Worm (Caenorhabditis elegans): ENCODE measurements around the gene C44B7.7.

Gene C44B7.7

ce11 chrII:6838977-6839376, 41.0 kb downstream of the C44B7.7 start (continued):
- TF ChIP-seq lin-1 (GFP tag; IDR thresholded peaks at IDR 0.05), result no peak
- no peak for TF ChIP-seq R02D3.7 (tag; optimal IDR thresholded peaks at IDR 0.05)
- no peak for TF ChIP-seq F49E8.2 (tag; optimal IDR thresholded peaks at IDR 0.05; ENCODE audit: borderline replicate concordance)
- TF ChIP-seq nhr-41 (GFP tag; IDR thresholded peaks at IDR 0.05), result no peak
- no peak for TF ChIP-seq saeg-2 (GFP tag; IDR thresholded peaks at IDR 0.05)
- TF ChIP-seq tag-97 (GFP tag; IDR thresholded peaks at IDR 0.05), result no peak
- no peak for TF ChIP-seq php-3 (GFP tag; IDR thresholded peaks at IDR 0.05)
- no peak for TF ChIP-seq lir-3 (tag; optimal IDR thresholded peaks at IDR 0.05)
- no peak for TF ChIP-seq F26F4.8 (GFP tag; conservative IDR thresholded peaks at IDR 0.05)
- no peak for TF ChIP-seq daf-8 (GFP tag; IDR thresholded peaks at IDR 0.05)
- TF ChIP-seq ztf-7 (tag; optimal IDR thresholded peaks at IDR 0.05), result peak; percentile 70

ce11 chrII:6838270-6838878, 41.6 kb downstream of the C44B7.7 start:
- TF ChIP-seq T26A8.4 (GFP tag; IDR thresholded peaks at IDR 0.05) (no peak), unc-62 (GFP tag; optimal IDR thresholded peaks at IDR 0.05 in 1 of 2) (peak in 1 of 2 experiments; percentile 99), unc-62 (tag; optimal IDR thresholded peaks at IDR 0.05) (peak; percentile 27), T20F7.1 (GFP tag; optimal IDR thresholded peaks at IDR 0.05) (no peak), D1046.2 (GFP tag; IDR thresholded peaks at IDR 0.05) (no peak), cey-2 (tag; optimal IDR thresholded peaks at IDR 0.05; ENCODE audit: borderline replicate concordance, insufficient read depth) (no peak), hmg-1.1 (GFP tag; IDR thresholded peaks at IDR 0.05) (0 out of 2 replicates have a peak, but pooled peaks have one; percentile 35), hlh-30 (tag; optimal IDR thresholded peaks at IDR 0.05; ENCODE audit: insufficient read depth) (peak; percentile 13), lsy-2 (tag; optimal IDR thresholded peaks at IDR 0.05) (peak in 1 of 2 experiments; percentile 37), Y48G9A.11 (GFP tag; IDR thresholded peaks at IDR 0.05) (no peak), pha-4 (GFP tag; IDR thresholded peaks at IDR 0.05) (no peak), pha-4 (tag; optimal IDR thresholded peaks at IDR 0.05) (no peak), hlh-11 (tag; optimal IDR thresholded peaks at IDR 0.05) (peak; percentile 31), ctbp-1 (GFP tag; IDR thresholded peaks at IDR 0.05) (peak; percentile 62), ceh-20 (GFP tag; IDR thresholded peaks at IDR 0.05) (peak; percentile 87), mdl-1 (tag; optimal IDR thresholded peaks at IDR 0.05) (peak in 1 of 2 experiments; percentile 51), egl-27 (tag; optimal IDR thresholded peaks at IDR 0.05) (no peak), R02D3.7 (tag; optimal IDR thresholded peaks at IDR 0.05) (no peak), daf-19 (GFP tag; conservative IDR thresholded peaks at IDR 0.05) (no peak), mes-2 (tag; optimal IDR thresholded peaks at IDR 0.05; ENCODE audit: poor library complexity, severe bottlenecking) (peak; percentile 14), ceh-28 (tag; optimal IDR thresholded peaks at IDR 0.05) (no peak), jun-1 (tag; optimal IDR thresholded peaks at IDR 0.05) (no peak)

- TF ChIP-seq dpl-1 (GFP tag; optimal IDR thresholded peaks at IDR 0.05) (no peak), php-3 (GFP tag; IDR thresholded peaks at IDR 0.05) (0 out of 2 replicates have a peak, but pooled peaks have one; percentile 47), nhr-6 (tag; optimal IDR thresholded peaks at IDR 0.05) (peak; percentile 16), nhr-111 (GFP tag; optimal IDR thresholded peaks at IDR 0.05) (no peak), dve-1 (tag; optimal IDR thresholded peaks at IDR 0.05; ENCODE audit: insufficient read depth) (peak; percentile 51), dmd-6 (GFP tag; IDR thresholded peaks at IDR 0.05) (peak; percentile 51; the same call in 1 of the 2 replicates), pqm-1 (tag; optimal IDR thresholded peaks at IDR 0.05) (peak; percentile 90), ztf-11 (tag; optimal IDR thresholded peaks at IDR 0.05) (no peak), aha-1 (tag) (peak; percentile 1), lir-3 (tag; optimal IDR thresholded peaks at IDR 0.05) (no peak), nhr-28 (tag; optimal IDR thresholded peaks at IDR 0.05) (peak; percentile 28), unc-62 (GFP tag; optimal IDR thresholded peaks at IDR 0.05 in 1 of 2) (peak in 1 of 2 experiments; percentile 60), unc-62 (tag; optimal IDR thresholded peaks at IDR 0.05) (no peak), egl-27 (tag; optimal IDR thresholded peaks at IDR 0.05) (peak; percentile 76), Y105C5A.15 (GFP tag; IDR thresholded peaks at IDR 0.05) (no peak), daf-16 (GFP tag; optimal IDR thresholded peaks at IDR 0.05) (no peak), daf-16 (tag; optimal IDR thresholded peaks at IDR 0.05) (peak; percentile 25)
Observed at ce11 chrII:6836762-6837566, 43.0 kb downstream of the C44B7.7 start.
